Worm (Caenorhabditis elegans): ENCODE results near the gene C31B8.16.
"Not testable (repeated sequence)": the region's sequence is repeated elsewhere in the genome, so short reads cannot be mapped to it uniquely, and the experiment has no call there.

Gene C31B8.16

DNA sequence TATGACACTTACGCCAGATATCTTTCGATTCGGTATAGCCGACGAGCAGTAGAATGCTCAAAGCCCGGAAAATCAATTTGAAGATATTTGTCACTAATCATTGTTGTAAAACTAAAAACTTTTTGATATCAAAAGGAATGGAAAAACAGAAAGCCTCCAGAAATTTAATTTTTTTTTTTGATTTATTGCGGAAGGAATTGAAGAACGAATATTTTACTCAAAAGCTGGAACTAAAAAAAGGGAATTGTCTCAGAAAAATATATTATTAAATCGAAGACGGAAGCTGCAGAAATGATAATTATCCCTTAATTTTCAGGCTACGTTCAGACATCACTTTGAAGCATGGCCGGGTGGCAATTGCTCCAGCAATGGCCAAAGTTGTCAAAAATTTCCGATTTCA is 14.0 kb downstream of the C31B8.16 start, which contains the start of gene srw-137:
Gene srw-137 (minus strand): TSS at position 101 of the 400 bp plus-strand sequence.
- TF ChIP-seq pha-4 (tag; optimal IDR thresholded peaks at IDR 0.05) = no peak
- TF ChIP-seq nhr-12 (tag; optimal IDR thresholded peaks at IDR 0.05) = no peak
- TF ChIP-seq drap-1 (GFP tag; optimal IDR thresholded peaks at IDR 0.05) = no peak
- TF ChIP-seq blmp-1 (tag; optimal IDR thresholded peaks at IDR 0.05) = no peak
- TF ChIP-seq zip-8 (tag; optimal IDR thresholded peaks at IDR 0.05) = no peak
- TF ChIP-seq elt-3 (tag; optimal IDR thresholded peaks at IDR 0.05) = no peak
- TF ChIP-seq ceh-83 (GFP tag; optimal IDR thresholded peaks at IDR 0.05) = no peak
- TF ChIP-seq nhr-28 (tag; optimal IDR thresholded peaks at IDR 0.05) = no peak
- TF ChIP-seq elt-1 (tag; optimal IDR thresholded peaks at IDR 0.05; ENCODE audit: borderline replicate concordance, insufficient read depth) = no peak
- no peak for TF ChIP-seq mep-1 (tag; optimal IDR thresholded peaks at IDR 0.05)
- TF ChIP-seq sem-2 (GFP tag; optimal IDR thresholded peaks at IDR 0.05) = no peak
- no peak for TF ChIP-seq bed-3 (GFP tag; optimal IDR thresholded peaks at IDR 0.05)
- no peak for TF ChIP-seq ceh-39 (tag; optimal IDR thresholded peaks at IDR 0.05)
- TF ChIP-seq nhr-2 (tag; optimal IDR thresholded peaks at IDR 0.05) = no peak
- TF ChIP-seq lsy-2 (tag; optimal IDR thresholded peaks at IDR 0.05) = no peak
- TF ChIP-seq lin-13 (tag; optimal IDR thresholded peaks at IDR 0.05) = no peak
- TF ChIP-seq flh-1 (GFP tag; optimal IDR thresholded peaks at IDR 0.05) = no peak

DNA sequence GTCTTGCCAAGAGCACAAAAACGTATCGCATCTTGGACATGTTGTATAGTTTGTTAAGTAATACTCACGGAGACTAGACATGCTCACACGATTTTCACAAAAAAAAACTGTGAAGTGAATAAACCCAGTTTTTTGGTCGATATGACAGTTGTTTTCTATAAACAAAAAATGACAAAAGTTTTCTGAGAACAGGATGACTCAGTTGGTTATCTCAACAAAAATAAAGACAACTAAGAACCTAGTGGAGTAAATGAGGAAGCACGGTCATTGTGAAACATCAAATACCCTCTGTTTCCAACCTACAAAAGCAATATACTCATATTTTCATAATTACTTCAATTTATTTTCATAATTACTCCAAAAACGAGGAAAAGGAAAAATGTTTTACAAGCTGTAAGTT is 15.7 kb downstream of the C31B8.16 start, which contains the start of gene srh-87:
Gene srh-87 (minus strand): TSS at position 101 of the 400 bp plus-strand sequence.
- TF ChIP-seq elt-3 (tag; optimal IDR thresholded peaks at IDR 0.05) (no peak), cnd-1 (tag; optimal IDR thresholded peaks at IDR 0.05) (no peak), ceh-43 (GFP tag; optimal IDR thresholded peaks at IDR 0.05) (no peak), lin-13 (tag; optimal IDR thresholded peaks at IDR 0.05) (no peak), hlh-1 (tag; optimal IDR thresholded peaks at IDR 0.05) (no peak), sptf-1 (tag; optimal IDR thresholded peaks at IDR 0.05) (no peak), nhr-237 (tag; optimal IDR thresholded peaks at IDR 0.05) (no peak), mab-5 (tag; optimal IDR thresholded peaks at IDR 0.05) (no peak), zip-8 (tag; optimal IDR thresholded peaks at IDR 0.05) (no peak), nhr-76 (tag; optimal IDR thresholded peaks at IDR 0.05) (no peak), nhr-2 (tag; optimal IDR thresholded peaks at IDR 0.05) (no peak), pha-4 (tag; optimal IDR thresholded peaks at IDR 0.05) (no peak)

DNA sequence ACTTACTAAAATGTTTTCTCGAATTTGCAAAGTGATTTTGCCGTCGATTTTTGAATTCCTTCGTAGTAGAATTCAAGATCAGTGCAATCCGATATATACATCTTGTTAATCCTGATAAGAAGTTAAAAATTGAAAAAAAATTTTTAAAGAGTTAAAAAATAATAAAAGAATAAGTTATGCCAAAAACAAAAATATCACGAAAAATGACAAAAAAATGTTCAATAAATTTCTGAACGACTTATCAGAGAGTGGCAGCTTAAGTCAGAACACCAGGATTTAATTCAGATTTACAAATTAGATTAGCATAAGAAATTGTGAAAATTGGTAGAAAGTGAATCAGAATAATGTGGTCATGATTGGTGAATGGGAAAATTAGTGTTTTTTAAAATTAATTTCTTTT is 22.2 kb downstream of the C31B8.16 start, which contains the start of gene srw-122:
Gene srw-122 (minus strand): TSS at position 101 of the 400 bp plus-strand sequence.
- TF ChIP-seq ces-1 (GFP tag; optimal IDR thresholded peaks at IDR 0.05); lsy-2 (tag; optimal IDR thresholded peaks at IDR 0.05); pha-4 (tag; optimal IDR thresholded peaks at IDR 0.05): not testable (repeated sequence)

DNA sequence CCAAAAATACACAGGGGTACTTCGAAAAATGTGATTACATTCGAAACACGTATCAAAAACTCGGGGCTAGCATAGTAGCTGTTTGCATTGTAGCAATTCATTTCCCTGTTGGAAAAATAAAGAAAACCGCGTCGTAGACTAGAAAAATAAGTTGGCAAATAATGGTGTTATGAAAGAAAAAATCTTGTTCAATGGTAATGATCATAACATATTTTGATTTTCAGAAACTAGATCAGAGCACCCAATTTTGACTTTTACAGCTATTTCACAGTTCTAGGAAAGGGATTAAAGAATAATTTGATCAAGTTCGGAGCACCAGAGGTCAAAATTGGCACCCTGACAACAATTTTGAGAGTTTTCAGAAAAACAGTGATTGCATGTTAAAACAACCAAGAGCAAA is 25.5 kb downstream of the C31B8.16 start, which contains the start of gene srh-248:
Gene srh-248 (minus strand): TSS at position 101 of the 400 bp plus-strand sequence.
- TF ChIP-seq lsy-2 (tag; optimal IDR thresholded peaks at IDR 0.05); flh-1 (GFP tag; optimal IDR thresholded peaks at IDR 0.05); ces-1 (GFP tag; optimal IDR thresholded peaks at IDR 0.05): not testable (repeated sequence)

DNA sequence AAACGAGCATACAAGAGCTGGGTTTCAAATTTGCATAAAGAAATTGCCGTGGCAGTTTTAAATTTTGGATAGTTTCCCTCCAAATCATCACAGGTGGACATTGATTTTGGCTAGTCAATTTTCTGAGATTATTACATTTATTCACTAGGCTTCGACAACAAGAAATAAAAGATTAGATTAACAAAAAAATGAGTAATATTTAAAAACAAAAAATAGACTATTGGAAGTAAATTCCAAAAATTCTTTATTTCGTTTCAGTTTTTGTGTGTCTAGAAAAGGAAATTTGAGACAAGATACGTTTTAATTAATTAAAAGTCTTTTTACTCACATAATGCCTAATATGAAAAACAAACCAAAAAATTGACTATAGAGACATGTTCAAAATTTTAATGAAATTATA is 28.3 kb downstream of the C31B8.16 start, which contains the start of gene srw-142:
Gene srw-142 (minus strand): TSS at position 101 of the 400 bp plus-strand sequence.
- no peak for TF ChIP-seq M03D4.4 (tag; optimal IDR thresholded peaks at IDR 0.05)
- TF ChIP-seq elt-1 (tag; optimal IDR thresholded peaks at IDR 0.05; ENCODE audit: borderline replicate concordance, insufficient read depth) = no peak
- TF ChIP-seq nhr-28 (tag; optimal IDR thresholded peaks at IDR 0.05) = no peak
- TF ChIP-seq mls-2 (tag; optimal IDR thresholded peaks at IDR 0.05) = no peak
- no peak for TF ChIP-seq ceh-43 (GFP tag; optimal IDR thresholded peaks at IDR 0.05)
- no peak for TF ChIP-seq unc-39 (tag; optimal IDR thresholded peaks at IDR 0.05)
- no peak for TF ChIP-seq snpc-4 (tag; optimal IDR thresholded peaks at IDR 0.05)
- no peak for TF ChIP-seq ceh-83 (GFP tag; optimal IDR thresholded peaks at IDR 0.05)
- no peak for TF ChIP-seq flh-1 (GFP tag; optimal IDR thresholded peaks at IDR 0.05)
- no peak for TF ChIP-seq sem-2 (GFP tag; optimal IDR thresholded peaks at IDR 0.05)
- no peak for TF ChIP-seq hlh-1 (tag; optimal IDR thresholded peaks at IDR 0.05)

DNA sequence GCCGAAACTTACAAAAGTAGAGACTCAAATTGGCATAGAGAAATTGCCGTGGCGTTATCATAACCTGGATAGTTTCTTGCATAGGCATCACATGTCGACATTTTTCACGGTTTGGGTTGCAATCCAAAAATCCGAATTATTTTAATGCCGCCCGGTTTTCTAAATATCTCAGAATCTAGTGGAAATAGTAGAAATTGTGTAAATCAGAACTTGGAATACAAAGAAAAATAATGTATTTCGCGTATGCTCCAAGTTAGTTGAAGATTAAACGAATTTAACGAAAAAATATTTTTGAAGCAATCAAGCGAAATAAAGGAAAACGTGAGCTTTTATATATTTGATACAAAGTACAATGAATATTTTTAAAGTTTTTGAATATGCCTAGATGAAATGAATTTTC is 31.0 kb downstream of the C31B8.16 start, which contains the start of gene srw-144:
Gene srw-144 (minus strand): TSS at position 101 of the 400 bp plus-strand sequence.
- no peak for TF ChIP-seq lin-32 (GFP tag; optimal IDR thresholded peaks at IDR 0.05)

All from whole organism, mixed stage, embryonic.